Worm (Caenorhabditis elegans) whole organism, L2 larva: ENCODE data around the gene erh-2.

Source experiments
- C34F6.9 ChIP-seq: fragments of 150-350 bp; optimal IDR thresholded peaks from 2 replicates; lab custom pipeline; 2014; ENCODE audit warnings: missing biosample characterization, missing genetic modification characterization
- F13H6.1 ChIP-seq: sonication (generic microtip); optimal IDR thresholded peaks from 2 replicates; lab custom pipeline; 2016; ENCODE audit warnings: missing genetic modification characterization, missing compliant biosample characterization
- R02D3.7 ChIP-seq: fragments of 150-350 bp; optimal IDR thresholded peaks from 2 replicates; lab custom pipeline; 2014; ENCODE audit warnings: missing biosample characterization, missing genetic modification characterization
- Y55F3AM.14 ChIP-seq: fragments of 200-800 bp; sonication (Bioruptor generic); optimal IDR thresholded peaks from 2 replicates; lab custom pipeline; 2018; ENCODE audit warnings: mild to moderate bottlenecking, missing genetic modification characterization, missing compliant biosample characterization
- ZK546.5 ChIP-seq: sonication (generic microtip); optimal IDR thresholded peaks from 2 replicates; lab custom pipeline; 2017; ENCODE audit warnings: missing biosample characterization, missing genetic modification characterization
- aly-2 ChIP-seq: fragments of 150-350 bp; optimal IDR thresholded peaks from 2 replicates; lab custom pipeline; 2014; ENCODE audit warnings: missing biosample characterization, missing genetic modification characterization
- ama-1 ChIP-seq: fragments of 150-350 bp; optimal IDR thresholded peaks from 2 replicates; lab custom pipeline; 2018; ENCODE audit warnings: inconsistent platforms
- blmp-1 ChIP-seq: sonication (generic microtip); optimal IDR thresholded peaks from 2 replicates; lab custom pipeline; 2017; ENCODE audit warnings: missing genetic modification characterization, mild to moderate bottlenecking, missing compliant biosample characterization, antibody characterized with exemption, moderate library complexity; ENCODE audit not compliant: insufficient read depth
- ceh-16 ChIP-seq: fragments of 150-350 bp; optimal IDR thresholded peaks from 2 replicates; lab custom pipeline; 2014; ENCODE audit warnings: missing biosample characterization, missing genetic modification characterization
- ceh-82 ChIP-seq: fragments of 150-350 bp; optimal IDR thresholded peaks from 2 replicates; lab custom pipeline; 2014; ENCODE audit warnings: missing biosample characterization, missing genetic modification characterization
- crh-2 ChIP-seq: sonication (generic microtip); optimal IDR thresholded peaks from 2 replicates; lab custom pipeline; 2017; ENCODE audit warnings: missing biosample characterization, missing genetic modification characterization
- dmd-4 ChIP-seq: sonication (generic microtip); optimal IDR thresholded peaks from 2 replicates; lab custom pipeline; 2017; ENCODE audit warnings: missing biosample characterization, missing genetic modification characterization
- egl-27 ChIP-seq: sonication (generic microtip); optimal IDR thresholded peaks from 3 replicates; lab custom pipeline; 2017; ENCODE audit warnings: missing biosample characterization, missing genetic modification reagents, missing genetic modification characterization
- elt-1 ChIP-seq: fragments of 150-350 bp; optimal IDR thresholded peaks from 2 replicates; lab custom pipeline; 2014; ENCODE audit warnings: missing biosample characterization, missing genetic modification characterization
- elt-3 ChIP-seq: sonication (generic microtip); optimal IDR thresholded peaks from 2 replicates; lab custom pipeline; 2017; ENCODE audit warnings: missing biosample characterization, missing genetic modification characterization
- fos-1 ChIP-seq: fragments of 150-350 bp; optimal IDR thresholded peaks from 2 replicates; lab custom pipeline; 2014; ENCODE audit warnings: missing biosample characterization, missing genetic modification characterization
- gmeb-1 ChIP-seq: fragments of 150-350 bp; optimal IDR thresholded peaks from 2 replicates; lab custom pipeline; 2014; ENCODE audit warnings: missing biosample characterization, missing genetic modification characterization
- lin-11 ChIP-seq: fragments of 150-350 bp; sonication (generic microtip); optimal IDR thresholded peaks from 2 replicates; lab custom pipeline; 2014; ENCODE audit warnings: missing biosample characterization, missing genetic modification characterization, inconsistent platforms, mixed read lengths
- lin-13 ChIP-seq: fragments of 150-350 bp; optimal IDR thresholded peaks from 2 replicates; lab custom pipeline; 2014; ENCODE audit warnings: missing biosample characterization, missing genetic modification reagents, missing genetic modification characterization
- lin-39 ChIP-seq: fragments of 150-350 bp; optimal IDR thresholded peaks from 2 replicates; lab custom pipeline; 2014; ENCODE audit warnings: missing biosample characterization, missing genetic modification reagents, missing genetic modification characterization
- lsy-2 ChIP-seq, 2 experiments: fragments of 150-350 bp in 1 of 2; sonication (generic microtip) in 1 of 2; optimal IDR thresholded peaks; 2 replicates each; lab custom pipeline; 2014 to 2017; ENCODE audit warnings: missing biosample characterization in 2 of 2, missing genetic modification characterization in 2 of 2
- mab-5 ChIP-seq: fragments of 150-350 bp; optimal IDR thresholded peaks from 2 replicates; lab custom pipeline; 2014; ENCODE audit warnings: missing biosample characterization, missing genetic modification characterization
- mdl-1 ChIP-seq, 2 experiments: fragments of 150-350 bp in 1 of 2; sonication (generic microtip) in 1 of 2; optimal IDR thresholded peaks; 2 replicates each; lab custom pipeline; 2017; ENCODE audit warnings: missing biosample characterization in 2 of 2, missing genetic modification characterization in 2 of 2
- nhr-11 ChIP-seq: fragments of 150-350 bp; optimal IDR thresholded peaks from 2 replicates; lab custom pipeline; 2014; ENCODE audit warnings: missing biosample characterization, missing genetic modification characterization
- nhr-12 ChIP-seq: fragments of 150-350 bp; optimal IDR thresholded peaks from 2 replicates; lab custom pipeline; 2014; ENCODE audit warnings: missing biosample characterization, missing genetic modification characterization
- nhr-129 ChIP-seq: fragments of 150-350 bp; optimal IDR thresholded peaks from 2 replicates; lab custom pipeline; 2014; ENCODE audit warnings: missing biosample characterization, missing genetic modification characterization
- nhr-21 ChIP-seq: fragments of 150-350 bp; optimal IDR thresholded peaks from 2 replicates; lab custom pipeline; 2014; ENCODE audit warnings: missing biosample characterization, missing genetic modification characterization
- nhr-6 ChIP-seq: fragments of 150-350 bp; optimal IDR thresholded peaks from 2 replicates; lab custom pipeline; 2014; ENCODE audit warnings: missing biosample characterization, missing genetic modification characterization
- nhr-77 ChIP-seq: fragments of 150-350 bp; optimal IDR thresholded peaks from 2 replicates; lab custom pipeline; 2014; ENCODE audit warnings: missing biosample characterization, missing genetic modification characterization
- peb-1 ChIP-seq: fragments of 150-350 bp; optimal IDR thresholded peaks from 2 replicates; lab custom pipeline; 2014; ENCODE audit warnings: missing biosample characterization, missing genetic modification characterization
- sma-3 ChIP-seq: sonication (generic microtip); optimal IDR thresholded peaks from 2 replicates; lab custom pipeline; 2016; ENCODE audit warnings: missing genetic modification reagents, missing genetic modification characterization, missing compliant biosample characterization
- sma-9 ChIP-seq, 2 experiments: fragments of 150-350 bp in 1 of 2; sonication (generic microtip) in 1 of 2; optimal IDR thresholded peaks; 2 replicates each; lab custom pipeline; 2014 to 2016; ENCODE audit warnings: missing genetic modification characterization in 2 of 2, mild to moderate bottlenecking in 1 of 2, missing biosample characterization in 1 of 2, missing compliant biosample characterization in 1 of 2, missing genetic modification reagents in 1 of 2, moderate library complexity in 1 of 2
- unc-39 ChIP-seq: fragments of 150-350 bp; optimal IDR thresholded peaks from 2 replicates; lab custom pipeline; 2014; ENCODE audit warnings: missing biosample characterization, missing genetic modification characterization
- unc-55 ChIP-seq: fragments of 150-350 bp; sonication (generic microtip); optimal IDR thresholded peaks from 3 replicates; lab custom pipeline; 2014; ENCODE audit warnings: missing biosample characterization, missing genetic modification reagents, missing genetic modification characterization
- zag-1 ChIP-seq: fragments of 150-350 bp; optimal IDR thresholded peaks from 2 replicates; lab custom pipeline; 2014; ENCODE audit warnings: missing biosample characterization, missing genetic modification characterization
- ztf-1 ChIP-seq: fragments of 200-800 bp; sonication (Bioruptor generic); conservative IDR thresholded peaks from 2 replicates; pipeline ENCODE4 v1.3.6; 2022; ENCODE audit warnings: missing genetic modification characterization, missing compliant biosample characterization
- ztf-11 ChIP-seq: sonication (generic microtip); optimal IDR thresholded peaks from 2 replicates; lab custom pipeline; 2017; ENCODE audit warnings: missing biosample characterization, missing genetic modification characterization
- ztf-4 ChIP-seq: fragments of 150-350 bp; optimal IDR thresholded peaks from 2 replicates; lab custom pipeline; 2014; ENCODE audit warnings: missing biosample characterization, missing genetic modification characterization

erh-2 gene

ce11 chrIII:4587177-4587576 is 5.9 kb upstream of the erh-2 start, which contains the start of the genes F35G12.7 and smc-4:
Gene F35G12.7, minus strand, starts transcription at chrIII:4587330.
Gene smc-4, plus strand, starts transcription at chrIII:4587501.
- TF ChIP-seq sma-3 (GFP tag; lab: Kevin White, UChicago): peak; percentile 7
- TF ChIP-seq peb-1 (tag; lab: Kevin White, UChicago): no peak
- TF ChIP-seq aly-2 (tag; lab: Kevin White, UChicago): no peak
- TF ChIP-seq unc-55 (GFP tag; lab: Kevin White, UChicago): peak; percentile 72
- TF ChIP-seq lin-39 (tag; lab: Kevin White, UChicago): no peak
- peak; percentile 80 to 95 for TF ChIP-seq lsy-2 (tag; optimal IDR thresholded peaks at IDR 0.05; lab: Kevin White, UChicago)
- peak; percentile 38 for TF ChIP-seq lin-11 (tag; lab: Kevin White, UChicago)
- TF ChIP-seq gmeb-1: peak; percentile 81
- TF ChIP-seq nhr-21 (tag; lab: Kevin White, UChicago): peak; percentile 29
- TF ChIP-seq fos-1 (tag; lab: Kevin White, UChicago): peak; percentile 31
- TF ChIP-seq elt-3 (tag; lab: Kevin White, UChicago): no peak
- no peak for TF ChIP-seq ztf-1 (GFP tag; lab: Robert Waterston, UW)
- peak; percentile 69 for TF ChIP-seq nhr-129
- TF ChIP-seq sma-9 (GFP tag; optimal IDR thresholded peaks at IDR 0.05; lab: Kevin White, UChicago): peak; percentile 54
- no peak for TF ChIP-seq sma-9 (tag; optimal IDR thresholded peaks at IDR 0.05; lab: Kevin White, UChicago)
- TF ChIP-seq crh-2 (tag; lab: Kevin White, UChicago): peak; percentile 37
- TF ChIP-seq C34F6.9: peak; percentile 69
- peak; percentile 33 for TF ChIP-seq F13H6.1

ce11 chrIII:4594324-4594723 is 1.3 kb downstream of the erh-2 start, which contains the start of gene apc-11:
Gene apc-11, minus strand, starts transcription at chrIII:4594424.
- no peak for TF ChIP-seq nhr-12 (tag; lab: Kevin White, UChicago)
- no peak for TF ChIP-seq elt-3 (tag; lab: Kevin White, UChicago)
- no peak for TF ChIP-seq mdl-1 (tag; optimal IDR thresholded peaks at IDR 0.05; lab: Kevin White, UChicago)
- no peak for TF ChIP-seq sma-9 (GFP tag; optimal IDR thresholded peaks at IDR 0.05; lab: Kevin White, UChicago)
- no peak for TF ChIP-seq sma-9 (tag; optimal IDR thresholded peaks at IDR 0.05; lab: Kevin White, UChicago)
- TF ChIP-seq ZK546.5 (tag; lab: Kevin White, UChicago): no peak
- no peak for TF ChIP-seq lin-13 (GFP tag; lab: Kevin White, UChicago)
- no peak for TF ChIP-seq aly-2 (tag; lab: Kevin White, UChicago)

- TF ChIP-seq Y55F3AM.14 (GFP tag; lab: Kevin White, UChicago): no peak
Observed at ce11 chrIII:4594762-4595523, 1.9 kb downstream of the erh-2 start.

ce11 chrIII:4595771-4596227 is 2.8 kb downstream of the erh-2 start, which contains the start of gene asb-1:
Gene asb-1, minus strand, starts transcription at chrIII:4595821.
- TF ChIP-seq nhr-21 (tag; lab: Kevin White, UChicago): no peak
- TF ChIP-seq F13H6.1: no peak
- TF ChIP-seq ceh-82 (tag; lab: Kevin White, UChicago): no peak
- no peak for TF ChIP-seq Y55F3AM.14 (GFP tag; lab: Kevin White, UChicago)
- no peak for TF ChIP-seq blmp-1 (tag; lab: Kevin White, UChicago)
- TF ChIP-seq dmd-4 (tag; lab: Kevin White, UChicago): no peak
- no peak for TF ChIP-seq egl-27 (tag; lab: Kevin White, UChicago)
- TF ChIP-seq lsy-2 (tag; optimal IDR thresholded peaks at IDR 0.05; lab: Kevin White, UChicago): no peak
- no peak for TF ChIP-seq lin-13 (GFP tag; lab: Kevin White, UChicago)
- no peak for TF ChIP-seq ZK546.5 (tag; lab: Kevin White, UChicago)
- no peak for TF ChIP-seq ztf-4 (tag; lab: Kevin White, UChicago)
- TF ChIP-seq ztf-1 (GFP tag; lab: Robert Waterston, UW): no peak
- no peak for TF ChIP-seq nhr-77
- TF ChIP-seq nhr-11 (tag; lab: Kevin White, UChicago): no peak
- TF ChIP-seq, all 48 proteins: peak for 0

ce11 chrIII:4600139-4600762 is 7.2 kb downstream of the erh-2 start, which contains the start of gene mab-21:
Gene mab-21, plus strand, starts transcription at chrIII:4600753.
- TF ChIP-seq nhr-12 (tag; lab: Kevin White, UChicago) (no peak), blmp-1 (tag; lab: Kevin White, UChicago) (no peak), ztf-11 (no peak), egl-27 (tag; lab: Kevin White, UChicago) (no peak), R02D3.7 (tag; lab: Kevin White, UChicago) (no peak), unc-39 (tag; lab: Kevin White, UChicago) (no peak), ama-1 (lab: Kevin White, UChicago) (no peak), peb-1 (tag; lab: Kevin White, UChicago) (no peak), lin-13 (GFP tag; lab: Kevin White, UChicago) (no peak), elt-1 (tag; lab: Kevin White, UChicago) (no peak), nhr-11 (tag; lab: Kevin White, UChicago) (no peak), nhr-6 (tag; lab: Kevin White, UChicago) (no peak), crh-2 (tag; lab: Kevin White, UChicago) (no peak), ztf-4 (tag; lab: Kevin White, UChicago) (no peak), lin-11 (tag; lab: Kevin White, UChicago) (no peak), sma-9 (GFP tag; optimal IDR thresholded peaks at IDR 0.05; lab: Kevin White, UChicago) (peak; percentile 35), sma-9 (tag; optimal IDR thresholded peaks at IDR 0.05; lab: Kevin White, UChicago) (no peak), nhr-129 (peak; percentile 26), ZK546.5 (tag; lab: Kevin White, UChicago) (no peak), F13H6.1 (peak; percentile 61), ceh-16 (tag; lab: Kevin White, UChicago) (no peak), mab-5 (no peak), zag-1 (no peak), lsy-2 (tag; optimal IDR thresholded peaks at IDR 0.05; lab: Kevin White, UChicago) (peak in 1 of 2 experiments; percentile 26), gmeb-1 (no peak)
